Fruit fly (Drosophila melanogaster) Kc167 (cell line): ENCODE results near the gene PVRAP.

ENCODE experiments used
- Myc ChIP-seq: fragments of >200 bp; optimal IDR thresholded peaks from 2 replicates; lab custom pipeline; 2017; ENCODE audit warnings: missing external identifiers
- Sin3A ChIP-seq: fragments of >200 bp; optimal IDR thresholded peaks from 2 replicates; lab custom pipeline; 2018; ENCODE audit warnings: missing external identifiers
- h ChIP-seq: fragments of >200 bp; optimal IDR thresholded peaks from 3 replicates; lab custom pipeline; 2018; ENCODE audit warnings: missing external identifiers
- psq ChIP-seq: fragments of >200 bp; optimal IDR thresholded peaks from 2 replicates; lab custom pipeline; 2017; ENCODE audit warnings: missing external identifiers
- ttk ChIP-seq: sonication (Bioruptor generic); optimal IDR thresholded peaks from 2 replicates; lab custom pipeline; 2017; ENCODE audit warnings: missing external identifiers

- no peak for TF ChIP-seq Myc (lab: Kevin White, UChicago)
- TF ChIP-seq psq = no peak
- TF ChIP-seq h (lab: Kevin White, UChicago) = no peak
- no peak for TF ChIP-seq ttk
- no peak for TF ChIP-seq Sin3A (lab: Kevin White, UChicago)
These were observed 22.2 kb upstream of the PVRAP start for dm6 chr3L:5974575-5975421.
